Worm (Caenorhabditis elegans) whole organism, dauer: Measurements from ENCODE around the gene srx-120.
"Not testable (repeated sequence)": the region's sequence is repeated elsewhere in the genome, so short reads cannot be mapped to it uniquely, and the experiment has no call there.

Experiments used
- unc-62 ChIP-seq: sonication (generic microtip); optimal IDR thresholded peaks from 2 replicates; lab custom pipeline; 2017; ENCODE audit warnings: missing biosample characterization, missing genetic modification reagents, missing genetic modification characterization

The srx-120 gene

DNA sequence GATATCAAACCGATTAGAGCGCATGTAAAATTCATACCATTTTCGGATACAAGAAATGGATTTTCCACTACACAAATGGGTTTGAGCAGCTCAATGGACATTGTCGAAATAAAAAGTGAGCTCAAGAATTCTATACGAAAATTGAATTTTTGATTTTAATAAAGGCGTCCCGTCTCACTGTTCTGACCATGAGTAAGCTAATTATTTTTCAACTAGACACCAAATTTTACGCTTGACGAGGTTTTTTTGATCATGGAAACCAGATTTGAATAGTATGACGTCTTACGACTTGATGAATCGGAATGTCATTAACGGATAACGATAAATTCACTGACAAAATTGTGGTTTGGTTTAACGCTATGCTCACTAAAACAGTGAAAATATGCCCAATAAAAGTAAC lies 14.7 kb upstream of the srx-120 start, which contains the start of gene srh-61:
Gene srh-61 (minus strand): TSS at position 101 of the 400 bp plus-strand sequence.
- no peak for TF ChIP-seq unc-62

DNA sequence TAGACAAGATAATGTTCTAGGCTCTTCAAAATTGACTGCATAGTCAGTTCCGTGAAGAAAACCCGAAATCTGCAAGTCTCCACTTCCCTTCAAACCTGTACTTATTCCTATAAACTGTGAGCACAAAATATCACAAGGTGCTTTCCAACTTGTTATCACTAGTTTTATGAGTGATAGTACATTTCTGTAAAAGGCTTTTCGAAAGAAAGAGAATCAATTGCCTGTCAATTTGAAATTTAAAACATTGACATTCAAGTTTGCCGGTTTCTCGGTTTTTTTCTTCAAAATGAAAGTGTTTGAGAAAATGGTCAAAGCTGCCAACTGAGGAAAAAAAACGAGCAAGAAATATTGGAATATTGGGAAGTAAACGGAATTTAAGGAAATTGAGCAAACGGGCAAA lies 13.1 kb upstream of the srx-120 start:
- no peak for TF ChIP-seq unc-62

DNA sequence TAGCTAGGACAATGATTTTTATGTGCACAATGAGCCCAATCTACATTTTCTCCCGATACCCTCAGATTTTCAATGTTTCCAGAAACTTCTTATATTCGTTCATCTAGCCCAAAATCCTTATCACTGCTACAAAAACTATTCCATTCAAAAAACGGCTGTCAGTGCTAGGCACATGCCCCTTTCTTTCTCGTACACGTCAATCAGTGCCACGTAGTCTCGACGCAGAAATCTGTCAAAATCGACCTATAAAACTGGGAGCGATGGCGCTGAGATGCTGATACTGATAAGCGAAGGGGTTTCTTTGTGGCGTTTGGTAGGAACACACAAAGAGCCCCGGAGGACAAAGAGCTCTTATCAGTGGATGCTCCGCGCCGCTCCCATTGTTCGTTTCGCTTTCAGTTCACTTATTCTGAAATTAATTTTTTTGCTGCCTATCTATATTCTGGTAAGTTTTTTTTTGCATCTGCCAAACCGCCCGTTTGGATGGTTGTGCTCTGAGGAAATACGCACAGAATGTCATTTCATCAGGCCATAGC lies 12.2 kb upstream of the srx-120 start, which contains the start of gene srh-70:
Gene srh-70 (minus strand): TSS at position 51 of the 536 bp plus-strand sequence.
- no peak for TF ChIP-seq unc-62

DNA sequence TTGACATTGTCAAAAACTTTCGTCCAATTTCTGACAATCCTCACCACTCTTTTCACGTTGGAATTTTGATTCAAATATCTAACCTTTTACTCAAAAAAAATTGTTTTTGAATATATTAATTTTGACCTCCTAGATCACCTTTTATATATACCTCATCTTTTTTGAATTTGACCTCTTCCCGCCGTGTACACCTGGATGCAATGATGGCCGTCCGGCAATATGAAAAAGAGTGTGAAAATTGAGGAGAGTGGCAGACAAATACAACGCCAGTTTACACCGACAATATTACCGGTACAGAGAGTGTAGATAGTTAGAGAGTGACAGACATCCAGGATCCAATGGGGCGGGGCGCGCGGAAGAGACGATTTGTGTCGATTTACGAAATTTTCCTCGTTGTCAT lies 11.4 kb upstream of the srx-120 start, which contains the start of gene ceh-99:
Gene ceh-99 (plus strand): TSS at position 366 of the 400 bp plus-strand sequence.
- TF ChIP-seq unc-62 = no peak

DNA sequence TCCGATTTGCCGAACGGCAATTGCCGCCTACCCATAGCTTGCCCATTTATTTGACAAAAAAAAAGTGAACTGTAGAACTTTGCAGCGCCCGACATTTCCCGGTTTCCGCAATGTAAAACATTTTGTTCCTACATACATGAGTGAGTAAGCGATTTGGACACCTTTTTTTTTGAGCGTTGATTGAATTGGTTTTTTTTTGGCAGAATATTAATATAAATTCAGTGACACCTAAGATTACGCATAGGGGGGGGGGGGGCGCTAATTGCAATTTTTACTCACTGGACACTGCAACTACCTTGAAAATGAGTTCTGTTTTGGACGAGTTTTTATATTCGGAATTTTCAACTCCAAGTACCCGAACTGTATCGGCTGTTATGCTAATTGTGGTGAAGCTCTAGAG lies 5.5 kb upstream of the srx-120 start, which contains the start of gene srx-118:
Gene srx-118 (plus strand): TSS at position 301 of the 400 bp plus-strand sequence.
- no peak for TF ChIP-seq unc-62

DNA sequence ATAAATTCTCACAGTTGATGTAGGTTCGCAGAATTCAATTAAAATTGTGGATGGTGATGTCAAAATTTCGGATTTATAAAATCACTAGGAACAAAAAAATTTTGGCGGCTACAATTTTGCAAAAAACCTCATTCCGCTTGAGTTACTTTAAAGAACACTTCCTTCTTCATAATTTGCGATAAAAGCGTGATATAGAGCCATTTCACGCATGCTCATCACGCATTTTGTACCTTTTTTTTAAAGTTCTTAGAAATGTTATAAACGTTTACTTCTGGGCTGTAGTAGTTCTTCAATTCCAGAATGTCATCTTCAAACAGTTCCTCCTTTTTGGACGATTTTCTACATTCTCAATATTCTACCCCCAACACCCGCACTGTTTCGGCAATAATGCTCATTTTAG lies 3.1 kb upstream of the srx-120 start, which contains the start of gene srx-119:
Gene srx-119 (plus strand): TSS at position 301 of the 400 bp plus-strand sequence.
- TF ChIP-seq unc-62 = no peak

DNA sequence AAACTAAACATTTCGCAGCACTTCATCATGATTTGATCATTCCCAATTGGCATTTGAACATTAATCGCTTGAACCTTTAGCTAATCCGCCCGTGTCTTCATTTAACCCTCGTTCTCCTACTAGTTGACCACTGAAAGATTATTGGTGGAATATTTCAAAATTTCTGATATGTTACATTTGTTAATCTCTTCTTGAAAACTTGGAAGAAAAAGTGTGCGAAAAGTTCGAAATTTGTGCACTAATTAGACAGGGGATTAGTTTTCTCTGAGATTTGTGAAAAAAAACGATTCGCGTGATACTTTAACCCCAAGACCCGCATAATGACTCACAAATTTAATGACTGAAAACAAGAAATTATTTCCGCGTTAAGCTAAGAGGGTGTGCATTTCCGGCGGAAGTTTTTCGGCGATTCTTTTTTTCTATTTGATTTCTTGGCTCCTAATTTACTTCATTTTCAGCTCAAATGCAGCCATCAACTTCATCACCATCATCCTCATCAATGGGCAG lies 4.3 kb downstream of the srx-120 start, which contains the start of gene nimk-1:
Gene nimk-1 (plus strand): TSS at position 457 of the 507 bp plus-strand sequence.
- TF ChIP-seq unc-62 = no peak

DNA sequence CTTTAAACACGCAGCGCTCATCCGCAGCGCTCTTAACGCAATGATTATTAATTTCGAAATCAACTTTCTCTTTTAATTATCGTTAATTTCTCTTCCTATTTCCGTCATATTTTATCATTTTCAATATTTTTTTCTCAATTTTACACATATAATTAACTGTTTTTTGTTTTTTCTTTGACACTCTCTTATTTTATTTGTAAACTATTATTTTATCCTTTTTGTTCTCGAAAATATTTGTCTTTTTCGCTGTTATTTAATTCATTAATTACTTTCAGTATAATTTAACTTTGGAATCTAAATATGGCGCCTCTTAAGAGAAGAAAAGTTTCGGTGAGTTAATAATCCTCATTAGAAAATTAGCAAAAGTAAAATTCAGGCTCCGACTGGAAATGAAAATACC lies 5.1 kb downstream of the srx-120 start, which contains the start of gene F49C5.3:
Gene F49C5.3 (plus strand): TSS at position 301 of the 400 bp plus-strand sequence.
- not testable (repeated sequence) for TF ChIP-seq unc-62

DNA sequence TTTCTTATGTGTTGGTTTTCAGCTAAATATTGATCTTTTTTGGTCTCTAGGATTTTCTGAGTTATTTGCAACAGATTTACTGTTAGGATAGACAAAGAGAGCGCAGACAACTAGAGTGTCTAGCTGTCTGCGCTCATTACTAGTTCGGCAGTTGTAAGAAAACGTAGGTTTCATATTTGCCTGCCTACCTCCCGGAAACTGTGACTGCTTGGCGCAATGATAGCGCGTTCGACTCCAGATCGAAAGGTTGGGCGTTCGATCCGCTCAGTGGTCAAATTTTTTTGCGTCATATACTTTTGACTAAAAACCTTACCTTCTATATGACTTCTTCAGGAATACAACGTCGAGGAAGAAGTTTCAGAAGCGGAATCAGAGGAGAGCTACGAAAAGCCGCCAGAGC lies 8.3 kb downstream of the srx-120 start:
- no peak for TF ChIP-seq unc-62

DNA sequence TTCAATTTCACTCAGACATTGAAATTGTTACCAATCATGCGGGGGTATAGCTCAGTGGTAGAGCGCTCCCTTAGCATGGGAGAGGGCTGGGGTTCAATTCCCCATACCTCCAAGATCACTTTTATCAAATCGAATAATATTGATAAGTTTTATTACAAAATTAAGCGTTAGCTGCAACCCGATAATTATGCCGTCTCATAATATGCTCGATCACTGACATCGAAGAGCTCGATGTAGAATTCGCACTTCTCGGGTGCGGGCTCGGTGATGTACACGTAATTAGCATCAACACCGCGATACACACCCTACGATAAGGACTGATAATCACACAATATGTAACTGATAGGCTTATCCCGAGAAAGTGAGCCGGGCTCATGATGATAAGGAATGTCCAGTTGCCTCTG lies 11.5 kb downstream of the srx-120 start:
- TF ChIP-seq unc-62 = no peak

DNA sequence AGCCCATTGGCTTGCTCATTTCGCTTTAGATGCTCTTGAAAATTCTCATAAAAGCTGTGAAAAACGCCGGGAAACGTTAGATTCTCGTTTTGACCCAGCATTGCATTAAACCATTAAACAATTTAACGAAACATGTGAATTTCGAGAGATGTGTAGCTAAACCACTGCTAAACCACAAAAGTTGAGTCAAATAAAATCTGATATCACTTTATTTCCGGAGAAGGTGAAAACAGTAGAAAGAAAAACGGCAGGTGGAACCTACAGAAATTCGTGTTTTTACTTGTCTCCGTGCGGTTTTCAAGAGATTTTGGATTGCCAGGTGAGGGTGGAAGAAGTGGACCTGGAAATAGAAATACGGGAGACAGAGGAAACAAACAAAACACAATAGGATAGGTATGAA lies 13.5 kb downstream of the srx-120 start, which contains the start of gene F49C5.9:
Gene F49C5.9 (minus strand): TSS at position 101 of the 400 bp plus-strand sequence.
- TF ChIP-seq unc-62 = no peak

DNA sequence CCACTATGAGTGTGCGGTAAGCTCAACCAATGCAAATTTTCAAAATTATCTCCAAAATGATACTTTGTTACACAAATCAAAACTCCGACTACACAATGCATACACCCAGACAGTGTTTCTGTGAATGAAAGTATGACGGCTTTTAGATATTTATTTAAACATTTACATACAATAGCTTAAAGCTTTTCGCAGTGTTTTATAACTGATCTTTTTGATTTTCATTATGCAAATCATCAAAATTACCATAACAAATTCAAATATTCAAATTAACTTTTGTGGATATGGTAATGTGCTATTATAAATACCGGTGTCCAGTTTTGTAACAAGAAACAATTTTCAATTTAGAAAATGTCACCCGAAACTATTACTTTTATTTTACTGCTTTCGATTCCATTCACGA lies 15.4 kb downstream of the srx-120 start, which contains the start of the genes F49C5.5 and F49C5.10:
Gene F49C5.5 (minus strand): TSS at position 101 of the 400 bp plus-strand sequence.
Gene F49C5.10 (plus strand): TSS at position 344 of the 400 bp plus-strand sequence.
- no peak for TF ChIP-seq unc-62

DNA sequence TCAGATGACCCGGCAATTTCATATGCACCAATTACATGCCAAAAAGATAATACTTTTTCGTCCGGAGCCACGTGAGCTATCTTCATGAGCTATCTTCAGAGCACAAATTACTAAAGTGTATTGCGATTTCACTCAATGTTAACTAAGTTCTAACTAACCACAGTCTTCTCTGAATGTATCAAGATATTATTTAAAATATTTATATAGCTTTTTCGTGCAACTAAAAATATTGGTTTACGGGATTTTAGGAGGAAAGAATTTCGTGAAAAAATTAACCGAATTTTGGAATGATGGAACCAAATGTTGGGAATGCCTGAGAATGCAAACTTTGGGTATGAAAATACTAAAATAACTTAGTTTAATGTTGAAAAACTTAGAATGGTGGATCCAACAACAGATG lies 16.5 kb downstream of the srx-120 start, which contains the start of gene F49C5.16:
Gene F49C5.16 (plus strand): TSS at position 301 of the 400 bp plus-strand sequence.
- TF ChIP-seq unc-62 = no peak

DNA sequence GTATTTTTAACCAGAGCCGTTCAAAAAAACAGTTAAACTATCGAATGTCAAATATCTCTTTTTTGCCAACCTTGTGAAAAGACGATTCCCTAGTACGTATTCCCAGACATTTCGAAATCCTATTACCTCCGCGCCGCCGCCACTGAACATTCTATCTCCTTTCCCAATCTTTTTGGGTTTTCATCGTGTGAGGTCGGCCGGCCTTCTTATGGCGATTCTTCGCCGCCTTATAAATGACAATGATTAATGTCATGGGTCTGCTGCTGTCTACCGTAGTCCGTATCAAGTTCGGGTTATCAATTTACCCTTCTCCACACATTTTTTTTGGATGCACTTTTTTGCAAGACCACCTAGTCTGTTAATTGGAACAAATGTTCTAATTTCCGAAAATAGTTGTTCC lies 18.6 kb downstream of the srx-120 start:
- no peak for TF ChIP-seq unc-62

DNA sequence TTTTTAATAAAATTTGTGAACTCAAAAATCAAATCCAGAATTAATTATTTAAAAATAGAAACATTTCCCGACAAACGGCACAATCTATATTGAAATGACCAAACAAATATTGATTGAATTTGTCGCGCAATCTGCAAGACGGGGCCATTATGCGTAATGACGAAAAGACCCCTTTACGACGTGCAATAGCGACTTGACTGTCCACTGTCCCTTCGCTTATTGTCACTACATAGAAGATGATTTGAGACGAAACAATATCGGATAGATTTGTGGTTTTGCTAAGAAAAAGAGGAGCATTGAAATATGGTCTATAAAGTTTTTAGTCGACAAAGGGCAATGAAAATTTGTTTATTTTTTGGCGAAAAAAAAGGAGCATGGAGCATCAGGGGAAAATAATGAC lies 19.9 kb downstream of the srx-120 start:
- no peak for TF ChIP-seq unc-62

DNA sequence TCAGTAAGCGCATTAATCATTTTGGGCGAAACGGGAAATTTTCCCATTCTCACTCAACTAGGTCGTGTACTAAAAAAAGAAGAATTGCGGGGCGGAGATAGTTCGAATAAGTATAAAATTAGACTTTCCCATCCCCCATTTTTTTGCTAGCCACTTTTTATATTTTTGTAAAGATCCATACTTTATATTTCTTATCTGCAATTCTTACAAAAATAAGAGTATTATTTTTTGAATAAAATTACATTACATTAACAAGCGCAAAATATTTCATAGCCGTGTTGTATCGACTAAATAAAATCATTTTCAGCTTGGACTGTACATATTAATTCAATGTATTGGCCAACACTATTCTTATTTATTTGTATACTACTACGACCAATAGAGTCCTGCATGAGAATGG lies 24.5 kb downstream of the srx-120 start, which contains the start of gene F49C5.11:
Gene F49C5.11 (plus strand): TSS at position 301 of the 400 bp plus-strand sequence.
- no peak for TF ChIP-seq unc-62

DNA sequence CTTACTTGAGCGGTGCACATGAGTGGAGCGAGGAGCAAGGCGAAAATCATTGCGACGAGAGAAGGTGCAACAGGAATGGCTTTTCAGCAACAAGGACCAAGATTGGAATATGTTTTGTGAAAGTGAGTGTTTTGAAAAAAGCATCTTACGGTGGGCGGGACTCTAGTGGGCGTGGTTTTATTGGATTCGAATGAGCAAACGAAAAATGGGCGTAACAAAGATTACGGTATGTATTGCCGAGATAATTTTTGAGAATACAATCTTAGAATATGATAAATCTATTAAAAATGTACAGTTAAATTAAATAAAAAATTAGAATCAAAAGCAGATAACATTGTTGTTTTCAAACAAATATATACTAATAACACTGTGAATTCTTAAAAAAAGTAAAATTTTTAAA lies 29.2 kb downstream of the srx-120 start, which contains the start of gene F49C5.12:
Gene F49C5.12 (minus strand): TSS at position 101 of the 400 bp plus-strand sequence.
- TF ChIP-seq unc-62 = no peak

DNA sequence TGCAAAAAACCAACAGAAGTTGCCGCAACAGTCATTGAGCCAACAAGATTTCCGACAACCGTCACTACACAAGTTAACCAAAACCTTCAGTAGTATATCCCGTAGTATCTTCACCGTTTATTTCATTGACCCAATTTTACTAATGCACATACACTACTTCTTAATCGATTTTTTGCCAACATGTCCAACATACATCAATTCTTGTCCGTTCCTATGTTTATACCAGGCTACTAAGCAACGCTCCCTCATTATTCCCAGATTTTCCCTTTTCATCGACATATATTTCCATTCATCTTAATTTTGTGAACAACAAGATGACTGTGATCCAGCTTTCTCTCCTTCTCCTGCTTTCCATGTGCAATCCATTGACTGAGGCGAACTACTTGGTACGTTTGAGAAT lies 34.8 kb downstream of the srx-120 start, which contains the start of gene F49C5.7:
Gene F49C5.7 (plus strand): TSS at position 301 of the 400 bp plus-strand sequence.
- TF ChIP-seq unc-62 = no peak
